Worm (Caenorhabditis elegans) whole organism, late embryonic: ENCODE measurements around the gene kdin-1.

Experiments used
- C08G9.2 ChIP-seq: sonication (generic microtip); optimal IDR thresholded peaks from 2 replicates; lab custom pipeline; 2016; ENCODE audit warnings: mild to moderate bottlenecking, missing genetic modification characterization, moderate library complexity, missing compliant biosample characterization
- C38D4.7 ChIP-seq: fragments of 200-800 bp; sonication (Bioruptor generic); optimal IDR thresholded peaks from 2 replicates; lab custom pipeline; 2018; ENCODE audit warnings: mild to moderate bottlenecking, missing genetic modification characterization, moderate library complexity, missing compliant biosample characterization
- F13H6.1 ChIP-seq: sonication (generic microtip); optimal IDR thresholded peaks from 2 replicates; lab custom pipeline; 2016; ENCODE audit warnings: missing genetic modification characterization, missing compliant biosample characterization
- K02D7.2 ChIP-seq: sonication (generic microtip); optimal IDR thresholded peaks from 2 replicates; lab custom pipeline; 2017; ENCODE audit warnings: mild to moderate bottlenecking, missing genetic modification characterization, missing compliant biosample characterization
- K09A11.1 ChIP-seq: sonication (generic microtip); optimal IDR thresholded peaks from 2 replicates; lab custom pipeline; 2017; ENCODE audit warnings: antibody characterized with exemption, mild to moderate bottlenecking, missing genetic modification characterization, missing compliant biosample characterization; ENCODE audit not compliant: insufficient read depth
- T23F11.4 ChIP-seq: fragments of 200-800 bp; sonication (Bioruptor generic); optimal IDR thresholded peaks from 2 replicates; lab custom pipeline; 2018; ENCODE audit warnings: mild to moderate bottlenecking, missing genetic modification characterization, missing compliant biosample characterization
- Y22D7AL.16 ChIP-seq: sonication (generic microtip); optimal IDR thresholded peaks from 2 replicates; lab custom pipeline; 2016; ENCODE audit warnings: missing genetic modification characterization, missing compliant biosample characterization
- ahr-1 ChIP-seq: sonication (generic microtip); optimal IDR thresholded peaks from 2 replicates; lab custom pipeline; 2016; ENCODE audit warnings: missing genetic modification characterization, missing compliant biosample characterization
- ama-1 ChIP-seq: fragments of 150-350 bp; optimal IDR thresholded peaks from 2 replicates; lab custom pipeline; 2014
- ceh-19 ChIP-seq: fragments of 200-800 bp; sonication (Bioruptor generic); optimal IDR thresholded peaks from 2 replicates; lab custom pipeline; 2018; ENCODE audit warnings: mild to moderate bottlenecking, missing genetic modification characterization, missing compliant biosample characterization
- ceh-2 ChIP-seq: sonication (generic microtip); optimal IDR thresholded peaks from 2 replicates; lab custom pipeline; 2016; ENCODE audit warnings: missing genotype, missing genetic modification characterization, missing compliant biosample characterization
- ceh-24 ChIP-seq: sonication (generic microtip); optimal IDR thresholded peaks from 2 replicates; lab custom pipeline; 2016; ENCODE audit warnings: mild to moderate bottlenecking, missing genetic modification characterization, missing compliant biosample characterization
- ceh-31 ChIP-seq: sonication (generic microtip); optimal IDR thresholded peaks from 2 replicates; lab custom pipeline; 2016; ENCODE audit warnings: missing genetic modification characterization, missing compliant biosample characterization
- ceh-34 ChIP-seq: sonication (generic microtip); optimal IDR thresholded peaks from 2 replicates; lab custom pipeline; 2016; ENCODE audit warnings: mild to moderate bottlenecking, missing genetic modification characterization, missing compliant biosample characterization
- ceh-45 ChIP-seq: fragments of 200-800 bp; sonication (Bioruptor generic); IDR thresholded peaks from 2 replicates; pipeline ENCODE4 v1.3.6; 2022; ENCODE audit warnings: missing genetic modification reagents, missing genetic modification characterization, missing compliant biosample characterization
- ceh-48 ChIP-seq: sonication (generic microtip); optimal IDR thresholded peaks from 2 replicates; lab custom pipeline; 2016; ENCODE audit warnings: missing genetic modification characterization, inconsistent platforms, missing compliant biosample characterization
- ceh-6 ChIP-seq: fragments of 200-800 bp; sonication (Bioruptor generic); optimal IDR thresholded peaks from 2 replicates; lab custom pipeline; 2018; ENCODE audit warnings: mild to moderate bottlenecking, missing genetic modification characterization, missing compliant biosample characterization
- ceh-9 ChIP-seq: sonication (generic microtip); optimal IDR thresholded peaks from 2 replicates; lab custom pipeline; 2016; ENCODE audit warnings: mild to moderate bottlenecking, missing genetic modification characterization, inconsistent platforms, missing compliant biosample characterization
- che-1 ChIP-seq: sonication (generic microtip); optimal IDR thresholded peaks from 2 replicates; lab custom pipeline; 2016; ENCODE audit warnings: mild to moderate bottlenecking, missing genetic modification characterization, missing compliant biosample characterization
- elt-4 ChIP-seq: sonication (generic microtip); optimal IDR thresholded peaks from 2 replicates; lab custom pipeline; 2016; ENCODE audit warnings: missing genetic modification characterization, missing compliant biosample characterization
- ets-4 ChIP-seq: sonication (generic microtip); optimal IDR thresholded peaks from 2 replicates; lab custom pipeline; 2016; ENCODE audit warnings: missing genetic modification characterization, missing compliant biosample characterization
- eyg-1 ChIP-seq: sonication (generic microtip); optimal IDR thresholded peaks from 2 replicates; lab custom pipeline; 2016; ENCODE audit warnings: missing genotype, missing genetic modification characterization, missing compliant biosample characterization
- fax-1 ChIP-seq: sonication (generic microtip); optimal IDR thresholded peaks from 2 replicates; lab custom pipeline; 2016; ENCODE audit warnings: missing genotype, missing genetic modification characterization, missing compliant biosample characterization
- fkh-10 ChIP-seq: fragments of 150-350 bp; optimal IDR thresholded peaks from 2 replicates; lab custom pipeline; 2014; ENCODE audit warnings: missing biosample characterization, missing genetic modification reagents, missing genetic modification characterization
- fkh-6 ChIP-seq: sonication (generic microtip); optimal IDR thresholded peaks from 2 replicates; lab custom pipeline; 2016; ENCODE audit warnings: missing genetic modification characterization, missing compliant biosample characterization
- gmeb-2 ChIP-seq: sonication (generic microtip); optimal IDR thresholded peaks from 2 replicates; lab custom pipeline; 2016; ENCODE audit warnings: missing genetic modification characterization, inconsistent platforms, missing compliant biosample characterization
- hlh-13 ChIP-seq: fragments of 200-800 bp; sonication (Bioruptor generic); optimal IDR thresholded peaks from 2 replicates; lab custom pipeline; 2018; ENCODE audit warnings: mild to moderate bottlenecking, missing genetic modification characterization, missing compliant biosample characterization
- hlh-15 ChIP-seq: sonication (generic microtip); optimal IDR thresholded peaks from 2 replicates; lab custom pipeline; 2016; ENCODE audit warnings: missing genetic modification characterization, missing compliant biosample characterization
- hlh-30 ChIP-seq: sonication (generic microtip); optimal IDR thresholded peaks from 2 replicates; lab custom pipeline; 2017; ENCODE audit warnings: antibody characterized with exemption, missing genetic modification characterization, missing compliant biosample characterization; ENCODE audit not compliant: insufficient read depth
- hlh-6 ChIP-seq: sonication (generic microtip); optimal IDR thresholded peaks from 2 replicates; lab custom pipeline; 2016; ENCODE audit warnings: missing genotype, missing genetic modification characterization, missing compliant biosample characterization
- lim-6 ChIP-seq: sonication (generic microtip); optimal IDR thresholded peaks from 2 replicates; lab custom pipeline; 2016; ENCODE audit warnings: missing genetic modification characterization, missing compliant biosample characterization
- lin-11 ChIP-seq: fragments of 200-800 bp; sonication (Bioruptor generic); optimal IDR thresholded peaks from 2 replicates; lab custom pipeline; 2018; ENCODE audit warnings: mild to moderate bottlenecking, missing genetic modification characterization, missing compliant biosample characterization
- mec-3 ChIP-seq: sonication (generic microtip); optimal IDR thresholded peaks from 2 replicates; lab custom pipeline; 2016; ENCODE audit warnings: borderline replicate concordance, missing genetic modification characterization, missing compliant biosample characterization
- nfya-1 ChIP-seq: sonication (generic microtip); optimal IDR thresholded peaks from 2 replicates; lab custom pipeline; 2017; ENCODE audit warnings: missing genetic modification characterization, mild to moderate bottlenecking, missing compliant biosample characterization, antibody characterized with exemption, moderate library complexity
- nhr-11 ChIP-seq: fragments of 150-350 bp; optimal IDR thresholded peaks from 2 replicates; lab custom pipeline; 2014; ENCODE audit warnings: missing biosample characterization, missing genetic modification characterization
- nhr-232 ChIP-seq: sonication (generic microtip); optimal IDR thresholded peaks from 2 replicates; lab custom pipeline; 2016; ENCODE audit warnings: missing genetic modification characterization, missing compliant biosample characterization
- npax-4 ChIP-seq: sonication (generic microtip); optimal IDR thresholded peaks from 2 replicates; lab custom pipeline; 2016; ENCODE audit warnings: missing genetic modification characterization, missing compliant biosample characterization
- odd-2 ChIP-seq: sonication (generic microtip); optimal IDR thresholded peaks from 2 replicates; lab custom pipeline; 2017; ENCODE audit warnings: antibody characterized with exemption, mild to moderate bottlenecking, missing genetic modification characterization, missing compliant biosample characterization
- pag-3 ChIP-seq: sonication (generic microtip); optimal IDR thresholded peaks from 2 replicates; lab custom pipeline; 2016; ENCODE audit warnings: missing compliant biosample characterization, missing genetic modification characterization, borderline replicate concordance
- pax-1 ChIP-seq: fragments of 150-350 bp; optimal IDR thresholded peaks from 2 replicates; lab custom pipeline; 2014; ENCODE audit warnings: missing biosample characterization, missing genetic modification characterization
- pha-4 ChIP-seq: fragments of 150-350 bp; optimal IDR thresholded peaks from 2 replicates; lab custom pipeline; 2018; ENCODE audit warnings: missing biosample characterization, missing genetic modification reagents, missing genetic modification characterization
- pros-1 ChIP-seq: fragments of 150-350 bp; optimal IDR thresholded peaks from 2 replicates; lab custom pipeline; 2014; ENCODE audit warnings: missing biosample characterization, missing genetic modification reagents, missing genetic modification characterization
- ref-2 ChIP-seq: sonication (generic microtip); optimal IDR thresholded peaks from 2 replicates; lab custom pipeline; 2016; ENCODE audit warnings: missing genetic modification characterization, missing compliant biosample characterization
- rnt-1 ChIP-seq: sonication (generic microtip); optimal IDR thresholded peaks from 2 replicates; lab custom pipeline; 2016; ENCODE audit warnings: missing genetic modification characterization, missing compliant biosample characterization
- sdc-2 ChIP-seq: sonication (generic microtip); optimal IDR thresholded peaks from 2 replicates; lab custom pipeline; 2016; ENCODE audit warnings: missing genotype, missing genetic modification characterization, missing compliant biosample characterization
- sox-4 ChIP-seq: sonication (generic microtip); optimal IDR thresholded peaks from 2 replicates; lab custom pipeline; 2017; ENCODE audit warnings: mild to moderate bottlenecking, missing genetic modification characterization, inconsistent platforms, missing compliant biosample characterization
- syd-9 ChIP-seq: sonication (generic microtip); optimal IDR thresholded peaks from 2 replicates; lab custom pipeline; 2016; ENCODE audit warnings: mild to moderate bottlenecking, missing genetic modification characterization, moderate library complexity, missing compliant biosample characterization
- tbx-2 ChIP-seq: sonication (generic microtip); optimal IDR thresholded peaks from 2 replicates; lab custom pipeline; 2016; ENCODE audit warnings: missing genetic modification characterization, missing compliant biosample characterization
- tbx-7 ChIP-seq: sonication (generic microtip); optimal IDR thresholded peaks from 2 replicates; lab custom pipeline; 2016; ENCODE audit warnings: missing genotype, missing genetic modification characterization, missing compliant biosample characterization
- ttx-3 ChIP-seq: sonication (generic microtip); optimal IDR thresholded peaks from 2 replicates; lab custom pipeline; 2016; ENCODE audit warnings: missing genetic modification reagents, missing genetic modification characterization, missing compliant biosample characterization
- unc-42 ChIP-seq: sonication (generic microtip); optimal IDR thresholded peaks from 2 replicates; lab custom pipeline; 2016; ENCODE audit warnings: missing genotype, missing genetic modification characterization, missing compliant biosample characterization
- unc-55 ChIP-seq: sonication (generic microtip); optimal IDR thresholded peaks from 2 replicates; lab custom pipeline; 2017; ENCODE audit warnings: missing biosample characterization, missing genetic modification reagents, missing genetic modification characterization
- zip-5 ChIP-seq: sonication (generic microtip); optimal IDR thresholded peaks from 2 replicates; lab custom pipeline; 2016; ENCODE audit warnings: missing genetic modification characterization, missing compliant biosample characterization

The kdin-1 gene

ce11 chrIV:11025941-11026340 is 12.5 kb upstream of the kdin-1 start:
- TF ChIP-seq ceh-24 (tag; lab: Kevin White, UChicago) = peak; percentile 92
- peak; percentile 91 for TF ChIP-seq sdc-2 (tag; lab: Kevin White, UChicago)
- peak; percentile 92 for TF ChIP-seq mec-3 (tag; lab: Kevin White, UChicago)
- TF ChIP-seq K09A11.1 (tag; lab: Kevin White, UChicago) = peak; percentile 94
- TF ChIP-seq nhr-232 (tag; lab: Kevin White, UChicago) = peak; percentile 98
- peak; percentile 97 for TF ChIP-seq che-1
- peak; percentile 98 for TF ChIP-seq ceh-34 (tag; lab: Kevin White, UChicago)
- peak; percentile 72 for TF ChIP-seq elt-4 (tag; lab: Kevin White, UChicago)
- no peak for TF ChIP-seq pros-1
- TF ChIP-seq gmeb-2 (tag; lab: Kevin White, UChicago) = peak; percentile 99
- TF ChIP-seq ceh-45 (GFP tag; lab: Robert Waterston, UW) = peak; percentile 97
- no peak for TF ChIP-seq nhr-11 (tag; lab: Kevin White, UChicago)
- TF ChIP-seq hlh-15 (tag; lab: Kevin White, UChicago) = peak; percentile 91
- peak; percentile 99 for TF ChIP-seq ref-2 (tag; lab: Kevin White, UChicago)
- TF ChIP-seq rnt-1 (tag; lab: Kevin White, UChicago) = peak; percentile 96
- peak; percentile 95 for TF ChIP-seq ceh-2 (tag; lab: Kevin White, UChicago)
- TF ChIP-seq nfya-1 (tag; lab: Kevin White, UChicago) = peak; percentile 84
- peak; percentile 98 for TF ChIP-seq tbx-2 (tag; lab: Kevin White, UChicago)
- peak; percentile 72 for TF ChIP-seq unc-42 (tag; lab: Kevin White, UChicago)
- peak; percentile 97 for TF ChIP-seq ttx-3 (tag; lab: Kevin White, UChicago)
- TF ChIP-seq C38D4.7 (GFP tag; lab: Kevin White, UChicago) = peak; percentile 96
- peak; percentile 96 for TF ChIP-seq fkh-6 (tag; lab: Kevin White, UChicago)
- peak; percentile 98 for TF ChIP-seq T23F11.4 (GFP tag; lab: Kevin White, UChicago)
- peak; percentile 97 for TF ChIP-seq syd-9 (tag; lab: Kevin White, UChicago)
- TF ChIP-seq ahr-1 (tag; lab: Kevin White, UChicago) = peak; percentile 97
- TF ChIP-seq ceh-6 (GFP tag; lab: Kevin White, UChicago) = peak; percentile 99
- TF ChIP-seq ceh-48 (tag; lab: Kevin White, UChicago) = peak; percentile 97
- TF ChIP-seq pha-4 = no peak
- peak; percentile 86 for TF ChIP-seq ama-1
- TF ChIP-seq F13H6.1 = peak; percentile 83
- TF ChIP-seq eyg-1 = peak; percentile 100
- TF ChIP-seq pax-1 (tag; lab: Kevin White, UChicago) = peak; percentile 32
- TF ChIP-seq ceh-31 (tag; lab: Kevin White, UChicago) = peak; percentile 83
- TF ChIP-seq ets-4 = peak; percentile 62
- peak; percentile 97 for TF ChIP-seq sox-4 (tag; lab: Kevin White, UChicago)
- peak; percentile 95 for TF ChIP-seq npax-4 (tag; lab: Kevin White, UChicago)
- TF ChIP-seq odd-2 = peak; percentile 84
- peak; percentile 98 for TF ChIP-seq hlh-13
- peak; percentile 96 for TF ChIP-seq ceh-9 (tag; lab: Kevin White, UChicago)
- TF ChIP-seq hlh-6 = peak; percentile 99
- TF ChIP-seq C08G9.2 (tag; lab: Kevin White, UChicago) = peak; percentile 92
- TF ChIP-seq zip-5 (tag; lab: Kevin White, UChicago) = peak; percentile 88
- TF ChIP-seq fkh-10 (GFP tag; lab: Kevin White, UChicago) = peak; percentile 90
- TF ChIP-seq Y22D7AL.16 = peak; percentile 98
- TF ChIP-seq hlh-30 (tag; lab: Kevin White, UChicago) = peak; percentile 80
- TF ChIP-seq unc-55 (GFP tag; lab: Kevin White, UChicago) = no peak
- peak; percentile 95 for TF ChIP-seq lin-11 (tag; lab: Kevin White, UChicago)
- TF ChIP-seq ceh-19 (GFP tag; lab: Kevin White, UChicago) = peak; percentile 98
- TF ChIP-seq K02D7.2 (tag; lab: Kevin White, UChicago) = peak; percentile 98
- peak; percentile 89 for TF ChIP-seq tbx-7 (tag; lab: Kevin White, UChicago)
- TF ChIP-seq lim-6 (tag; lab: Kevin White, UChicago) = peak; percentile 83
- TF ChIP-seq pag-3 = peak; percentile 91
- peak; percentile 99 for TF ChIP-seq fax-1 (tag; lab: Kevin White, UChicago)
